Fruit fly (Drosophila melanogaster): Measurements from ENCODE around the gene aspr.

DNA sequence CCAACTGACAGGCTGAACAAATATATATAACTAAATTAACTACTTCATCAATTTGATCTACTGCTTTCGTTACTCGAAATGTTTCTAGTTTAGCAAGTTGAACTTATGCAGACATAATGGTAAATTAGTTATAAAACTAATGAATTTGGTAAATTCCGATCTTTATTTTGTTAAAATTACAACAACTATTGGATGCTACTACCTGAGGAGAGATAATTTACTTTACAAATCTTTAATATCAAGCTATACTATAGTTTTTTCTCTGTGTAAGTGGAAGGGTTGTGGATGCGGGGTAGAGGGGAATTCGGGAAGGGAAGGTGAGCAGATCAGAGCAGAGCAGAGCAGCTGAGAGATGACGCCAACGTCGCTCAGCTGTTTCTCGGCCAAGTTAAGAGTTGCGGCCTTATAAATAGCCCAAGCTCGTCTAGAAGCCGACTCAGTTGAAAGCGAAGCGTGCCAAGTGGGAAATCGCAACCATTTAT, at the start of gene aspr:
- peak; percentile 25 for TF ChIP-seq spab (GFP tag; optimal IDR thresholded peaks at IDR 0.05)
- TF ChIP-seq ss (GFP tag; optimal IDR thresholded peaks at IDR 0.05) = no peak
- TF ChIP-seq achi (GFP tag; optimal IDR thresholded peaks at IDR 0.05) = no peak
- no peak for TF ChIP-seq CG11902 (GFP tag; optimal IDR thresholded peaks at IDR 0.05)
- TF ChIP-seq CG16779 (tag; optimal IDR thresholded peaks at IDR 0.05) = no peak
- no peak for TF ChIP-seq Smox (GFP tag; optimal IDR thresholded peaks at IDR 0.05)
- no peak for TF ChIP-seq Hr39 (GFP tag; optimal IDR thresholded peaks at IDR 0.05)
- TF ChIP-seq fkh (GFP tag; optimal IDR thresholded peaks at IDR 0.05) = peak; percentile 25
- no peak for TF ChIP-seq Lpt (GFP tag; optimal IDR thresholded peaks at IDR 0.05)
- TF ChIP-seq fd85E (GFP tag; optimal IDR thresholded peaks at IDR 0.05) = no peak
